Worm (Caenorhabditis elegans) whole organism, L1 larva: Measurements from ENCODE around the gene str-108.
A peak's percentile ranks its signal among the peaks of the same experiment; 100 is the strongest.

Experiments used
- C16A3.4 ChIP-seq: fragments of 150-350 bp; optimal IDR thresholded peaks from 2 replicates; lab custom pipeline; 2014; ENCODE audit warnings: missing biosample characterization, missing genetic modification characterization
- C34B4.2 ChIP-seq: sonication (generic microtip); optimal IDR thresholded peaks from 2 replicates; lab custom pipeline; 2017; ENCODE audit warnings: mild to moderate bottlenecking, missing genetic modification characterization, missing compliant biosample characterization
- alr-1 ChIP-seq: fragments of 200-800 bp; sonication (Bioruptor generic); optimal IDR thresholded peaks from 2 replicates; lab custom pipeline; 2018; ENCODE audit warnings: borderline replicate concordance, mild to moderate bottlenecking, missing genetic modification characterization, missing compliant biosample characterization
- ama-1 ChIP-seq: fragments of 150-350 bp; optimal IDR thresholded peaks from 2 replicates; lab custom pipeline; 2014
- blmp-1 ChIP-seq: fragments of 150-350 bp; optimal IDR thresholded peaks from 2 replicates; lab custom pipeline; 2014; ENCODE audit warnings: missing biosample characterization, missing genetic modification characterization
- dsc-1 ChIP-seq: sonication (generic microtip); optimal IDR thresholded peaks from 2 replicates; lab custom pipeline; 2016; ENCODE audit warnings: mild to moderate bottlenecking, missing genetic modification characterization, missing compliant biosample characterization
- egl-13 ChIP-seq: sonication (generic microtip); optimal IDR thresholded peaks from 2 replicates; lab custom pipeline; 2016; ENCODE audit warnings: missing genotype, missing genetic modification reagents, missing genetic modification characterization, missing compliant biosample characterization
- elt-2 ChIP-seq: sonication (generic microtip); optimal IDR thresholded peaks from 2 replicates; lab custom pipeline; 2016; ENCODE audit warnings: missing genetic modification characterization, mild to moderate bottlenecking, inconsistent platforms, missing compliant biosample characterization, missing genetic modification reagents
- ets-5 ChIP-seq: fragments of 200-800 bp; sonication (Bioruptor generic); IDR thresholded peaks from 2 replicates; pipeline ENCODE4 v1.3.6; 2022; ENCODE audit warnings: missing genetic modification characterization, missing compliant biosample characterization
- fkh-4 ChIP-seq: sonication (generic microtip); optimal IDR thresholded peaks from 2 replicates; lab custom pipeline; 2016; ENCODE audit warnings: missing compliant biosample characterization, missing genetic modification characterization, borderline replicate concordance
- fkh-8 ChIP-seq: sonication (generic microtip); optimal IDR thresholded peaks from 2 replicates; lab custom pipeline; 2016; ENCODE audit warnings: mild to moderate bottlenecking, missing genetic modification characterization, missing compliant biosample characterization
- fos-1 ChIP-seq: fragments of 150-350 bp; optimal IDR thresholded peaks from 2 replicates; lab custom pipeline; 2014; ENCODE audit warnings: missing biosample characterization, missing genetic modification characterization
- hlh-4 ChIP-seq: sonication (generic microtip); optimal IDR thresholded peaks from 2 replicates; lab custom pipeline; 2016; ENCODE audit warnings: mild to moderate bottlenecking, missing genetic modification characterization, missing compliant biosample characterization
- irx-1 ChIP-seq: sonication (generic microtip); optimal IDR thresholded peaks from 2 replicates; lab custom pipeline; 2016; ENCODE audit warnings: missing genetic modification characterization, missing compliant biosample characterization
- isw-1 ChIP-seq: fragments of 200-800 bp; sonication (Bioruptor generic); IDR thresholded peaks from 2 replicates; pipeline ENCODE4 v1.3.6; 2022; ENCODE audit warnings: missing genetic modification characterization, missing compliant biosample characterization
- lin-13 ChIP-seq: fragments of 150-350 bp; optimal IDR thresholded peaks from 2 replicates; lab custom pipeline; 2014; ENCODE audit warnings: missing biosample characterization, missing genetic modification reagents, missing genetic modification characterization
- lin-15B ChIP-seq: fragments of 150-350 bp; sonication (generic microtip); optimal IDR thresholded peaks from 3 replicates; lab custom pipeline; 2014; ENCODE audit warnings: missing biosample characterization, missing genetic modification characterization
- lin-39 ChIP-seq: fragments of 150-350 bp; optimal IDR thresholded peaks from 2 replicates; lab custom pipeline; 2014; ENCODE audit warnings: missing biosample characterization, missing genetic modification reagents, missing genetic modification characterization
- mef-2 ChIP-seq: fragments of 150-350 bp; optimal IDR thresholded peaks from 2 replicates; lab custom pipeline; 2014; ENCODE audit warnings: missing biosample characterization, missing genetic modification characterization
- nhr-12 ChIP-seq: sonication (generic microtip); optimal IDR thresholded peaks from 2 replicates; lab custom pipeline; 2017; ENCODE audit warnings: missing biosample characterization, missing genetic modification characterization
- nhr-19 ChIP-seq: fragments of 200-800 bp; sonication (Bioruptor generic); conservative IDR thresholded peaks from 2 replicates; pipeline ENCODE4 v1.3.6; 2022; ENCODE audit warnings: missing genetic modification characterization, missing compliant biosample characterization
- nhr-20 ChIP-seq: sonication (generic microtip); optimal IDR thresholded peaks from 2 replicates; lab custom pipeline; 2016; ENCODE audit warnings: mild to moderate bottlenecking, missing genetic modification characterization, missing compliant biosample characterization
- nhr-237 ChIP-seq: fragments of 150-350 bp; optimal IDR thresholded peaks from 2 replicates; lab custom pipeline; 2014; ENCODE audit warnings: missing biosample characterization, missing genetic modification characterization
- nhr-47 ChIP-seq: sonication (generic microtip); optimal IDR thresholded peaks from 2 replicates; lab custom pipeline; 2016; ENCODE audit warnings: mild to moderate bottlenecking, missing genetic modification characterization, moderate library complexity, missing compliant biosample characterization
- nhr-71 ChIP-seq: sonication (generic microtip); optimal IDR thresholded peaks from 2 replicates; lab custom pipeline; 2016; ENCODE audit warnings: mild to moderate bottlenecking, missing genetic modification characterization, moderate library complexity, missing compliant biosample characterization
- nhr-76 ChIP-seq: sonication (generic microtip); optimal IDR thresholded peaks from 2 replicates; lab custom pipeline; 2017; ENCODE audit warnings: missing biosample characterization, missing genetic modification characterization
- nhr-77 ChIP-seq: fragments of 150-350 bp; optimal IDR thresholded peaks from 2 replicates; lab custom pipeline; 2014; ENCODE audit warnings: missing biosample characterization, missing genetic modification characterization
- nhr-84 ChIP-seq: sonication (generic microtip); optimal IDR thresholded peaks from 2 replicates; lab custom pipeline; 2017; ENCODE audit warnings: missing biosample characterization, missing genetic modification characterization
- nhr-85 ChIP-seq: sonication (generic microtip); peaks from one replicate; lab custom pipeline; 2016; ENCODE audit warnings: missing genetic modification characterization, inconsistent platforms, missing compliant biosample characterization
- pqm-1 ChIP-seq: sonication (generic microtip); optimal IDR thresholded peaks from 3 replicates; lab custom pipeline; 2017; ENCODE audit warnings: missing biosample characterization, missing genetic modification characterization
- snpc-4 ChIP-seq: fragments of 150-350 bp; optimal IDR thresholded peaks from 2 replicates; lab custom pipeline; 2014; ENCODE audit warnings: missing biosample characterization, missing genetic modification characterization
- sptf-1 ChIP-seq: fragments of 150-350 bp; optimal IDR thresholded peaks from 2 replicates; lab custom pipeline; 2014; ENCODE audit warnings: missing biosample characterization, missing genetic modification characterization
- swsn-7 ChIP-seq: sonication (generic microtip); optimal IDR thresholded peaks from 2 replicates; lab custom pipeline; 2016; ENCODE audit warnings: missing genetic modification characterization, missing compliant biosample characterization
- tbx-2 ChIP-seq: sonication (generic microtip); optimal IDR thresholded peaks from 2 replicates; lab custom pipeline; 2016; ENCODE audit warnings: missing genetic modification characterization, missing compliant biosample characterization
- unc-130 ChIP-seq: fragments of 150-350 bp; optimal IDR thresholded peaks from 2 replicates; lab custom pipeline; 2017; ENCODE audit warnings: missing biosample characterization, missing genetic modification characterization, inconsistent platforms
- unc-62 ChIP-seq: fragments of 150-350 bp; optimal IDR thresholded peaks from 2 replicates; lab custom pipeline; 2014; ENCODE audit warnings: missing biosample characterization, missing genetic modification reagents, missing genetic modification characterization
- unc-86 ChIP-seq: sonication (generic microtip); optimal IDR thresholded peaks from 2 replicates; lab custom pipeline; 2016; ENCODE audit warnings: missing genetic modification characterization, missing compliant biosample characterization
- unc-98 ChIP-seq: fragments of 200-800 bp; sonication (Bioruptor generic); IDR thresholded peaks from 2 replicates; pipeline ENCODE4 v1.3.6; 2022; ENCODE audit warnings: missing genetic modification characterization, missing compliant biosample characterization
- vab-15 ChIP-seq: sonication (generic microtip); optimal IDR thresholded peaks from 2 replicates; lab custom pipeline; 2017; ENCODE audit warnings: missing genotype, mild to moderate bottlenecking, missing genetic modification characterization, missing compliant biosample characterization
- xbp-1 ChIP-seq: sonication (generic microtip); optimal IDR thresholded peaks from 2 replicates; lab custom pipeline; 2016; ENCODE audit warnings: missing genetic modification characterization, missing compliant biosample characterization

The str-108 gene

ce11 chrV:16174109-16174508 lies 8.1 kb downstream of the str-108 start:
- no peak for TF ChIP-seq swsn-7 (tag; lab: Kevin White, UChicago)
- TF ChIP-seq irx-1 (tag; lab: Kevin White, UChicago), result no peak
- TF ChIP-seq nhr-12, result no peak
- TF ChIP-seq nhr-19, result no peak
- peak; percentile 14 for TF ChIP-seq nhr-85
- TF ChIP-seq pqm-1 (tag; lab: Kevin White, UChicago), result peak; percentile 16
- TF ChIP-seq elt-2, result peak; percentile 57
- TF ChIP-seq nhr-84 (tag; lab: Kevin White, UChicago), result no peak

ce11 chrV:16175227-16175626 lies 9.2 kb downstream of the str-108 start:
- no peak for TF ChIP-seq nhr-77 (tag; lab: Kevin White, UChicago)
- TF ChIP-seq xbp-1, result no peak
- TF ChIP-seq unc-98 (GFP tag; lab: Robert Waterston, UW), result no peak
- TF ChIP-seq pqm-1 (tag; lab: Kevin White, UChicago), result peak; percentile 74
- peak; percentile 79 for TF ChIP-seq elt-2
- TF ChIP-seq hlh-4, result no peak

ce11 chrV:16175757-16176156 lies 9.7 kb downstream of the str-108 start, which contains the start of gene cyp-33D1:
cyp-33D1 (minus strand) TSS chrV:16175857.
- TF ChIP-seq unc-62 (GFP tag; lab: Kevin White, UChicago) (no peak), lin-15B (tag; lab: Kevin White, UChicago) (no peak), nhr-47 (tag; lab: Kevin White, UChicago) (no peak), unc-130 (tag; lab: Kevin White, UChicago) (no peak), egl-13 (tag; lab: Kevin White, UChicago) (no peak), hlh-4 (no peak), nhr-237 (tag; lab: Kevin White, UChicago) (no peak), fkh-8 (tag; lab: Kevin White, UChicago) (no peak), ama-1 (lab: Kevin White, UChicago) (no peak), nhr-76 (no peak), fos-1 (tag; lab: Kevin White, UChicago) (no peak), dsc-1 (tag; lab: Kevin White, UChicago) (no peak), C16A3.4 (no peak), isw-1 (no peak), alr-1 (tag; lab: Kevin White, UChicago) (no peak), C34B4.2 (tag; lab: Kevin White, UChicago) (no peak), snpc-4 (tag; lab: Kevin White, UChicago) (no peak), sptf-1 (tag; lab: Kevin White, UChicago) (no peak), vab-15 (no peak)

- TF ChIP-seq blmp-1 (tag; lab: Kevin White, UChicago) (no peak), tbx-2 (no peak), unc-86 (no peak), fkh-4 (tag; lab: Kevin White, UChicago) (no peak), irx-1 (tag; lab: Kevin White, UChicago) (no peak), fos-1 (tag; lab: Kevin White, UChicago) (no peak), alr-1 (tag; lab: Kevin White, UChicago) (no peak), lin-39 (tag; lab: Kevin White, UChicago) (no peak), mef-2 (tag; lab: Kevin White, UChicago) (no peak), lin-13 (no peak), ets-5 (GFP tag; lab: Robert Waterston, UW) (no peak), nhr-71 (tag; lab: Kevin White, UChicago) (no peak), nhr-20 (tag; lab: Kevin White, UChicago) (no peak)
Observed at ce11 chrV:16180350-16180749, 14.3 kb downstream of the str-108 start, which contains the start of gene str-106. str-106 (plus strand) TSS chrV:16180650.
